Fruit fly (Drosophila melanogaster) whole organism, wandering third instar larva: ENCODE data around the gene h-cup.
A peak's percentile ranks its signal among the peaks of the same experiment; 100 is the strongest.

Source experiments
- CrebA ChIP-seq: fragments of 200-800 bp; sonication (Bioruptor generic); optimal IDR thresholded peaks from 2 replicates; lab custom pipeline; 2016; ENCODE audit warnings: missing biosample characterization, mild to moderate bottlenecking, missing genetic modification characterization, borderline replicate concordance
- Dfd ChIP-seq: fragments of >200 bp; optimal IDR thresholded peaks from 2 replicates; lab custom pipeline; 2017; ENCODE audit warnings: missing biosample characterization, missing genetic modification characterization
- Dif ChIP-seq: fragments of 200-275, 200-300 bp; sonication (Bioruptor generic); optimal IDR thresholded peaks from 2 replicates; lab custom pipeline; 2018; ENCODE audit warnings: missing biosample characterization, missing genetic modification characterization; ENCODE audit not compliant: partially characterized antibody
- GATAd ChIP-seq: sonication (Bioruptor generic); optimal IDR thresholded peaks from 2 replicates; lab custom pipeline; 2016; ENCODE audit warnings: missing biosample characterization, missing genetic modification characterization
- HLH106 ChIP-seq: fragments of 200-800 bp; optimal IDR thresholded peaks from 3 replicates; lab custom pipeline; 2019; ENCODE audit warnings: missing biosample characterization, mild to moderate bottlenecking, missing genetic modification characterization, moderate library complexity
- Hr83 ChIP-seq: fragments of 200-300 bp; sonication (Bioruptor generic); optimal IDR thresholded peaks from 2 replicates; lab custom pipeline; 2016; ENCODE audit warnings: missing biosample characterization, mild to moderate bottlenecking, missing genetic modification characterization, moderate library complexity; ENCODE audit not compliant: poor library complexity, severe bottlenecking
- Jra ChIP-seq: sonication (Bioruptor generic); optimal IDR thresholded peaks from 2 replicates; lab custom pipeline; 2016; ENCODE audit warnings: missing biosample characterization, missing genetic modification characterization
- Myc ChIP-seq: fragments of >200 bp; optimal IDR thresholded peaks from 2 replicates; lab custom pipeline; 2017
- N ChIP-seq: fragments of >200 bp; optimal IDR thresholded peaks from 2 replicates; lab custom pipeline; 2018; ENCODE audit warnings: missing biosample characterization, missing external identifiers, missing genetic modification characterization
- OdsH ChIP-seq: fragments of 200-800 bp; sonication (Bioruptor generic); optimal IDR thresholded peaks from 2 replicates; lab custom pipeline; 2016; ENCODE audit warnings: missing biosample characterization, mild to moderate bottlenecking, missing genetic modification characterization
- Rel ChIP-seq, 2 experiments: fragments of 200-800 bp; sonication (Bioruptor generic) in 1 of 2; optimal IDR thresholded peaks; 2 replicates in 1 of 2; 3 replicates in 1 of 2; lab custom pipeline; 2016 to 2019; ENCODE audit warnings: mild to moderate bottlenecking in 2 of 2, missing biosample characterization in 2 of 2, missing genetic modification characterization in 2 of 2, moderate library complexity in 1 of 2
- Sp1 ChIP-seq: fragments of 200-800 bp; sonication (Bioruptor generic); optimal IDR thresholded peaks from 3 replicates; lab custom pipeline; 2019; ENCODE audit warnings: missing biosample characterization, mild to moderate bottlenecking, missing genetic modification characterization, moderate library complexity
- br ChIP-seq: fragments of 200-800 bp; sonication (Bioruptor generic); optimal IDR thresholded peaks from 2 replicates; lab custom pipeline; 2016; ENCODE audit warnings: missing biosample characterization, missing genetic modification characterization
- dl ChIP-seq, 2 experiments: fragments of 175-275, 200-275 bp in 1 of 2; fragments of 200-275 bp in 1 of 2; sonication (Bioruptor generic); optimal IDR thresholded peaks; lab custom pipeline; 2018; ENCODE audit warnings: mild to moderate bottlenecking in 2 of 2, missing biosample characterization in 2 of 2, missing genetic modification characterization in 2 of 2, moderate library complexity in 2 of 2; ENCODE audit not compliant: partially characterized antibody in 2 of 2, insufficient read depth in 1 of 2
- dmrt93B ChIP-seq: fragments of 200-800 bp; sonication (Bioruptor generic); optimal IDR thresholded peaks from 2 replicates; lab custom pipeline; 2018; ENCODE audit warnings: missing biosample characterization, mild to moderate bottlenecking, missing genetic modification characterization
- dsf ChIP-seq: sonication (Bioruptor generic); optimal IDR thresholded peaks from 2 replicates; lab custom pipeline; 2016; ENCODE audit warnings: missing biosample characterization, missing genetic modification characterization, borderline replicate concordance
- foxo ChIP-seq, 2 experiments: fragments of 200-800 bp; sonication (Bioruptor generic); optimal IDR thresholded peaks; 2 replicates in 1 of 2; 3 replicates in 1 of 2; lab custom pipeline; 2016 to 2017; ENCODE audit warnings: missing biosample characterization in 2 of 2, missing genetic modification characterization in 2 of 2
- fru ChIP-seq: fragments of 200-800 bp; sonication (Bioruptor generic); optimal IDR thresholded peaks from 3 replicates; lab custom pipeline; 2016; ENCODE audit warnings: missing biosample characterization, mild to moderate bottlenecking, missing genetic modification characterization
- h ChIP-seq: fragments of 200-800 bp; sonication (Bioruptor generic); optimal IDR thresholded peaks from 3 replicates; lab custom pipeline; 2016; ENCODE audit warnings: missing biosample characterization, mild to moderate bottlenecking, missing genetic modification characterization
- lola ChIP-seq: fragments of >200 bp; optimal IDR thresholded peaks from 2 replicates; lab custom pipeline; 2017; ENCODE audit warnings: missing biosample characterization, missing genetic modification characterization
- psq ChIP-seq: fragments of 200-800 bp; sonication (Bioruptor generic); optimal IDR thresholded peaks from 3 replicates; lab custom pipeline; 2017; ENCODE audit warnings: missing biosample characterization, mild to moderate bottlenecking, missing genetic modification characterization, moderate library complexity
- rgr ChIP-seq: fragments of 200-800 bp; sonication (Bioruptor generic); optimal IDR thresholded peaks from 3 replicates; lab custom pipeline; 2016; ENCODE audit warnings: missing biosample characterization, mild to moderate bottlenecking, missing genetic modification characterization
- sage ChIP-seq: fragments of 200-800 bp; sonication (Bioruptor generic); optimal IDR thresholded peaks from 2 replicates; lab custom pipeline; 2016; ENCODE audit warnings: missing biosample characterization, mild to moderate bottlenecking, missing genetic modification characterization
- sv ChIP-seq: fragments of 200-800 bp; sonication (Bioruptor generic); optimal IDR thresholded peaks from 3 replicates; lab custom pipeline; 2016; ENCODE audit warnings: missing biosample characterization, missing genetic modification characterization
- tai ChIP-seq: sonication (Bioruptor generic); optimal IDR thresholded peaks from 2 replicates; lab custom pipeline; 2016; ENCODE audit warnings: missing biosample characterization, missing genetic modification characterization
- usp ChIP-seq: fragments of >200 bp; optimal IDR thresholded peaks from 2 replicates; lab custom pipeline; 2017; ENCODE audit warnings: missing biosample characterization, missing genetic modification characterization
- woc ChIP-seq: sonication (Bioruptor generic); optimal IDR thresholded peaks from 2 replicates; lab custom pipeline; 2016; ENCODE audit warnings: missing biosample characterization, mild to moderate bottlenecking, missing genetic modification characterization

Gene h-cup

dm6 chr3R:15418824-15419530, 36.2 kb upstream of the h-cup start (continued):
- TF ChIP-seq Sp1 = peak; percentile 67
- TF ChIP-seq dl (GFP tag; optimal IDR thresholded peaks at IDR 0.05; lab: Kevin White, UChicago; ENCODE audit: insufficient read depth in 1 of 2, partially characterized antibody in 2 of 2) = no peak
- TF ChIP-seq Dif (GFP tag; lab: Kevin White, UChicago) = peak; percentile 3
- peak; percentile 8 for TF ChIP-seq h (GFP tag; lab: Kevin White, UChicago)
- TF ChIP-seq Hr83 (GFP tag; lab: Kevin White, UChicago) = no peak
- no peak for TF ChIP-seq GATAd (GFP tag; lab: Kevin White, UChicago)
- TF ChIP-seq Rel (GFP tag; optimal IDR thresholded peaks at IDR 0.05; lab: Kevin White, UChicago) = no peak
- TF ChIP-seq Rel (tag; optimal IDR thresholded peaks at IDR 0.05; lab: Kevin White, UChicago) = no peak
- no peak for TF ChIP-seq dmrt93B (GFP tag; lab: Kevin White, UChicago)
- TF ChIP-seq tai (GFP tag; lab: Kevin White, UChicago) = no peak
- TF ChIP-seq HLH106 = peak; percentile 46

- TF ChIP-seq HLH106 = no peak
- TF ChIP-seq sv (GFP tag; lab: Kevin White, UChicago) = no peak
- TF ChIP-seq GATAd (GFP tag; lab: Kevin White, UChicago) = no peak
- peak; percentile 69 for TF ChIP-seq Dfd
- peak; percentile 49 for TF ChIP-seq fru (GFP tag; lab: Kevin White, UChicago)
These were observed 35.3 kb upstream of the h-cup start for dm6 chr3R:15417761-15418754.

- TF ChIP-seq dmrt93B (GFP tag; lab: Kevin White, UChicago) = no peak
- TF ChIP-seq Dfd = peak; percentile 81
- TF ChIP-seq GATAd (GFP tag; lab: Kevin White, UChicago) = no peak
These were observed 32.3 kb upstream of the h-cup start for dm6 chr3R:15414936-15415601.

- TF ChIP-seq Jra (GFP tag; lab: Kevin White, UChicago) (peak; percentile 30), HLH106 (no peak), dl (GFP tag; optimal IDR thresholded peaks at IDR 0.05; lab: Kevin White, UChicago; ENCODE audit: insufficient read depth in 1 of 2, partially characterized antibody in 2 of 2) (no peak), N (no peak), CrebA (GFP tag; lab: Kevin White, UChicago) (no peak), woc (GFP tag; lab: Kevin White, UChicago) (no peak), lola (no peak), dsf (GFP tag; lab: Kevin White, UChicago) (no peak), br (no peak)
- TF ChIP-seq, all 38 proteins: peak for 1
These were observed 28.2 kb upstream of the h-cup start for dm6 chr3R:15410689-15411587.

- TF ChIP-seq psq (GFP tag; lab: Kevin White, UChicago) = peak; percentile 24
- TF ChIP-seq Rel (GFP tag; optimal IDR thresholded peaks at IDR 0.05; lab: Kevin White, UChicago) = no peak
- TF ChIP-seq Rel (tag; optimal IDR thresholded peaks at IDR 0.05; lab: Kevin White, UChicago) = no peak
- TF ChIP-seq sv (GFP tag; lab: Kevin White, UChicago) = no peak
- TF ChIP-seq Myc = no peak
- TF ChIP-seq Sp1 = no peak
- no peak for TF ChIP-seq woc (GFP tag; lab: Kevin White, UChicago)
- no peak for TF ChIP-seq sage (GFP tag; lab: Kevin White, UChicago)
- TF ChIP-seq HLH106 = peak; percentile 31
- TF ChIP-seq OdsH (GFP tag; lab: Kevin White, UChicago) = no peak
- TF ChIP-seq usp = no peak
- TF ChIP-seq rgr (GFP tag; lab: Kevin White, UChicago) = no peak
- TF ChIP-seq dmrt93B (GFP tag; lab: Kevin White, UChicago) = no peak
- TF ChIP-seq fru (GFP tag; lab: Kevin White, UChicago) = no peak
- no peak for TF ChIP-seq CrebA (GFP tag; lab: Kevin White, UChicago)
- peak in 1 of 2 experiments; percentile 40 for TF ChIP-seq foxo (GFP tag; optimal IDR thresholded peaks at IDR 0.05; lab: Kevin White, UChicago)
These were observed 27.3 kb upstream of the h-cup start for dm6 chr3R:15409772-15410688.
